Fruit fly (Drosophila melanogaster) whole organism, prepupa: ENCODE measurements around the gene CG33177.
A peak's percentile ranks its signal among the peaks of the same experiment; 100 is the strongest.

Experiments
- Blimp-1 ChIP-seq: fragments of 200-800 bp; sonication (Bioruptor generic); optimal IDR thresholded peaks from 3 replicates; lab custom pipeline; 2017; ENCODE audit warnings: missing biosample characterization, missing genetic modification characterization, mild to moderate bottlenecking, moderate library complexity, missing genetic modification reagents
- CG10631 ChIP-seq: fragments of 200-800 bp; sonication (Bioruptor generic); optimal IDR thresholded peaks from 2 replicates; lab custom pipeline; 2016; ENCODE audit warnings: missing biosample characterization, missing genetic modification characterization
- CG10669 ChIP-seq: fragments of 200-800 bp; sonication (Bioruptor generic); optimal IDR thresholded peaks from 3 replicates; lab custom pipeline; 2018; ENCODE audit warnings: missing biosample characterization, mild to moderate bottlenecking, missing genetic modification characterization, moderate library complexity
- CG11294 ChIP-seq: fragments of 200-800 bp; sonication (Bioruptor generic); IDR thresholded peaks from 2 replicates; pipeline ENCODE4 v1.3.6; 2022; ENCODE audit warnings: missing biosample characterization, missing genetic modification characterization
- CG11762 ChIP-seq: fragments of 200-800 bp; sonication (Bioruptor generic); optimal IDR thresholded peaks from 3 replicates; lab custom pipeline; 2016; ENCODE audit warnings: missing biosample characterization, missing genetic modification characterization; ENCODE audit not compliant: insufficient read depth
- CG11902 ChIP-seq: fragments of 200-800 bp; sonication (Bioruptor generic); optimal IDR thresholded peaks from 3 replicates; lab custom pipeline; 2016; ENCODE audit warnings: missing biosample characterization, missing genetic modification characterization
- CG15336 ChIP-seq: fragments of 200-800 bp; sonication (Bioruptor generic); IDR thresholded peaks from 2 replicates; pipeline ENCODE4 v1.3.6; 2022; ENCODE audit warnings: missing biosample characterization, missing genetic modification characterization
- CG16779 ChIP-seq: fragments of 200-800 bp; sonication (Bioruptor generic); optimal IDR thresholded peaks from 3 replicates; lab custom pipeline; 2017; ENCODE audit warnings: missing biosample characterization, mild to moderate bottlenecking, missing genetic modification characterization
- CG31627 ChIP-seq: fragments of 200-800 bp; sonication (Bioruptor generic); optimal IDR thresholded peaks from 3 replicates; lab custom pipeline; 2016; ENCODE audit warnings: missing biosample characterization, missing genetic modification characterization
- CG32006 ChIP-seq: fragments of 200-800 bp; sonication (Bioruptor generic); optimal IDR thresholded peaks from 3 replicates; lab custom pipeline; 2017; ENCODE audit warnings: missing biosample characterization, mild to moderate bottlenecking, missing genetic modification characterization
- CG34406 ChIP-seq: fragments of 200-800 bp; sonication (Bioruptor generic); optimal IDR thresholded peaks from 3 replicates; lab custom pipeline; 2016; ENCODE audit warnings: missing biosample characterization, missing genetic modification characterization
- CG3919 ChIP-seq: fragments of 200-800 bp; sonication (Bioruptor generic); optimal IDR thresholded peaks from 3 replicates; lab custom pipeline; 2016; ENCODE audit warnings: missing biosample characterization, missing genetic modification characterization
- CG4318 ChIP-seq: fragments of 200-800 bp; sonication (Bioruptor generic); optimal IDR thresholded peaks from 3 replicates; lab custom pipeline; 2017; ENCODE audit warnings: missing biosample characterization, mild to moderate bottlenecking, missing genetic modification characterization
- CG6163 ChIP-seq: fragments of 200-800 bp; sonication (Bioruptor generic); IDR thresholded peaks from 3 replicates; pipeline ENCODE4 v1.3.6; 2022; ENCODE audit warnings: missing biosample characterization, missing genetic modification characterization
- CG6276 ChIP-seq: fragments of 200-800 bp; sonication (Bioruptor generic); optimal IDR thresholded peaks from 2 replicates; lab custom pipeline; 2017; ENCODE audit warnings: missing biosample characterization, mild to moderate bottlenecking, missing genetic modification characterization
- CG6792 ChIP-seq: fragments of 200-800 bp; sonication (Bioruptor generic); optimal IDR thresholded peaks from 3 replicates; lab custom pipeline; 2016; ENCODE audit warnings: missing biosample characterization, missing genetic modification characterization
- CG6808 ChIP-seq: fragments of 200-800 bp; sonication (Bioruptor generic); optimal IDR thresholded peaks from 3 replicates; lab custom pipeline; 2017; ENCODE audit warnings: missing biosample characterization, missing genetic modification characterization, mild to moderate bottlenecking, moderate library complexity, missing genetic modification reagents
- CG6854 ChIP-seq: fragments of 200-800 bp; sonication (Bioruptor generic); optimal IDR thresholded peaks from 2 replicates; lab custom pipeline; 2017; ENCODE audit warnings: missing biosample characterization, mild to moderate bottlenecking, missing genetic modification characterization
- CG7368 ChIP-seq: fragments of 200-800 bp; sonication (Bioruptor generic); optimal IDR thresholded peaks from 3 replicates; lab custom pipeline; 2016; ENCODE audit warnings: missing biosample characterization, missing genetic modification characterization
- CG8119 ChIP-seq: fragments of 200-800 bp; sonication (Bioruptor generic); IDR thresholded peaks from 3 replicates; pipeline ENCODE4 v1.3.6; 2022; ENCODE audit warnings: missing biosample characterization, missing genetic modification characterization
- CG8632 ChIP-seq: fragments of 200-800 bp; sonication (Bioruptor generic); optimal IDR thresholded peaks from 3 replicates; lab custom pipeline; 2016; ENCODE audit warnings: missing biosample characterization, missing genetic modification characterization
- CG9139 ChIP-seq: fragments of 200-800 bp; sonication (Bioruptor generic); optimal IDR thresholded peaks from 3 replicates; lab custom pipeline; 2017; ENCODE audit warnings: missing biosample characterization, mild to moderate bottlenecking, missing genetic modification characterization
- Eip75B ChIP-seq: fragments of 200-800 bp; sonication (Bioruptor generic); optimal IDR thresholded peaks from 3 replicates; lab custom pipeline; 2016; ENCODE audit warnings: missing biosample characterization, missing genetic modification characterization
- Ets21C ChIP-seq: fragments of 200-800 bp; sonication (Bioruptor generic); optimal IDR thresholded peaks from 3 replicates; lab custom pipeline; 2016; ENCODE audit warnings: missing biosample characterization, missing genetic modification characterization
- Ets96B ChIP-seq: fragments of 200-800 bp; optimal IDR thresholded peaks from 2 replicates; lab custom pipeline; 2019; ENCODE audit warnings: missing biosample characterization, mild to moderate bottlenecking, missing genetic modification characterization, moderate library complexity
- Gug ChIP-seq: fragments of 200-800 bp; sonication (Bioruptor generic); IDR thresholded peaks from 2 replicates; pipeline ENCODE4 v1.3.6; 2022; ENCODE audit warnings: missing biosample characterization, missing genetic modification characterization
- Hr38 ChIP-seq: sonication (Bioruptor generic); optimal IDR thresholded peaks from 2 replicates; lab custom pipeline; 2016; ENCODE audit warnings: missing biosample characterization, missing genetic modification characterization
- Met ChIP-seq: fragments of 200-800 bp; sonication (Bioruptor generic); optimal IDR thresholded peaks from 3 replicates; lab custom pipeline; 2016; ENCODE audit warnings: missing biosample characterization, missing genetic modification characterization
- OdsH ChIP-seq: fragments of 200-800 bp; sonication (Bioruptor generic); optimal IDR thresholded peaks from 3 replicates; lab custom pipeline; 2016; ENCODE audit warnings: missing biosample characterization, missing genetic modification characterization
- Smox ChIP-seq: fragments of 200-800 bp; sonication (Bioruptor generic); optimal IDR thresholded peaks from 3 replicates; lab custom pipeline; 2016; ENCODE audit warnings: missing biosample characterization, missing genetic modification characterization
- Sox14 ChIP-seq: fragments of 200-800 bp; sonication (Bioruptor generic); optimal IDR thresholded peaks from 3 replicates; lab custom pipeline; 2016; ENCODE audit warnings: missing biosample characterization, missing genetic modification characterization
- achi ChIP-seq: fragments of 200-800 bp; sonication (Bioruptor generic); optimal IDR thresholded peaks from 3 replicates; lab custom pipeline; 2016; ENCODE audit warnings: missing biosample characterization, missing genetic modification characterization
- acj6 ChIP-seq: fragments of 200-800 bp; sonication (Bioruptor generic); optimal IDR thresholded peaks from 3 replicates; lab custom pipeline; 2016; ENCODE audit warnings: missing biosample characterization, missing genetic modification characterization
- cyc ChIP-seq: fragments of 200-800 bp; sonication (Bioruptor generic); optimal IDR thresholded peaks from 3 replicates; lab custom pipeline; 2016; ENCODE audit warnings: missing biosample characterization, missing genetic modification characterization
- dac ChIP-seq: fragments of 200-800 bp; sonication (Bioruptor generic); optimal IDR thresholded peaks from 2 replicates; lab custom pipeline; 2017; ENCODE audit warnings: missing biosample characterization, mild to moderate bottlenecking, missing genetic modification characterization
- dsx ChIP-seq: fragments of 200-800 bp; optimal IDR thresholded peaks from 3 replicates; lab custom pipeline; 2019; ENCODE audit warnings: missing biosample characterization, mild to moderate bottlenecking, missing genetic modification characterization, moderate library complexity; ENCODE audit not compliant: poor library complexity, severe bottlenecking
- eg ChIP-seq: fragments of 200-800 bp; sonication (Bioruptor generic); IDR thresholded peaks from 3 replicates; pipeline ENCODE4 v1.3.6; 2022; ENCODE audit warnings: missing biosample characterization, missing genetic modification characterization
- esn ChIP-seq: fragments of 200-800 bp; sonication (Bioruptor generic); optimal IDR thresholded peaks from 2 replicates; lab custom pipeline; 2016; ENCODE audit warnings: missing biosample characterization, mild to moderate bottlenecking, missing genetic modification characterization, moderate library complexity
- fd59A ChIP-seq: fragments of 200-800 bp; sonication (Bioruptor generic); optimal IDR thresholded peaks from 2 replicates; lab custom pipeline; 2017; ENCODE audit warnings: missing biosample characterization, mild to moderate bottlenecking, missing genetic modification characterization, missing genetic modification reagents
- fd85E ChIP-seq: fragments of 200-800 bp; sonication (Bioruptor generic); optimal IDR thresholded peaks from 3 replicates; lab custom pipeline; 2016; ENCODE audit warnings: missing biosample characterization, missing genetic modification characterization
- fkh ChIP-seq: fragments of 200-800 bp; sonication (Bioruptor generic); optimal IDR thresholded peaks from 3 replicates; lab custom pipeline; 2017; ENCODE audit warnings: missing biosample characterization, mild to moderate bottlenecking, missing genetic modification characterization, moderate library complexity
- lz ChIP-seq: fragments of 200-800 bp; sonication (Bioruptor generic); optimal IDR thresholded peaks from 3 replicates; lab custom pipeline; 2016; ENCODE audit warnings: missing biosample characterization, missing genetic modification characterization
- net ChIP-seq: fragments of 200-800 bp; sonication (Bioruptor generic); optimal IDR thresholded peaks from 3 replicates; lab custom pipeline; 2016; ENCODE audit warnings: missing biosample characterization, missing genetic modification characterization
- salr ChIP-seq, 2 experiments: fragments of 200-800 bp; sonication (Bioruptor generic); optimal IDR thresholded peaks; 3 replicates each; lab custom pipeline; 2016 to 2018; ENCODE audit warnings: missing biosample characterization in 2 of 2, missing genetic modification characterization in 2 of 2, mild to moderate bottlenecking in 1 of 2
- spab ChIP-seq: fragments of 200-800 bp; sonication (Bioruptor generic); optimal IDR thresholded peaks from 2 replicates; lab custom pipeline; 2017; ENCODE audit warnings: missing biosample characterization, mild to moderate bottlenecking, missing genetic modification characterization, missing genetic modification reagents
- ss ChIP-seq, 2 experiments: fragments of 200-800 bp; sonication (Bioruptor generic); optimal IDR thresholded peaks; 2 replicates in 1 of 2; 3 replicates in 1 of 2; lab custom pipeline; 2017 to 2018; ENCODE audit warnings: mild to moderate bottlenecking in 2 of 2, missing biosample characterization in 2 of 2, missing genetic modification characterization in 2 of 2, moderate library complexity in 1 of 2
- svp ChIP-seq: fragments of 200-800 bp; sonication (Bioruptor generic); peaks from one replicate; lab custom pipeline; 2016; ENCODE audit warnings: missing biosample characterization, missing genetic modification characterization
- topi ChIP-seq: fragments of 200-800 bp; sonication (Bioruptor generic); optimal IDR thresholded peaks from 3 replicates; lab custom pipeline; 2016; ENCODE audit warnings: missing biosample characterization, missing genetic modification characterization
- vri ChIP-seq: fragments of 200-800 bp; sonication (Bioruptor generic); optimal IDR thresholded peaks from 3 replicates; lab custom pipeline; 2016; ENCODE audit warnings: missing biosample characterization, mild to moderate bottlenecking, missing genetic modification characterization

Gene CG33177

DNA sequence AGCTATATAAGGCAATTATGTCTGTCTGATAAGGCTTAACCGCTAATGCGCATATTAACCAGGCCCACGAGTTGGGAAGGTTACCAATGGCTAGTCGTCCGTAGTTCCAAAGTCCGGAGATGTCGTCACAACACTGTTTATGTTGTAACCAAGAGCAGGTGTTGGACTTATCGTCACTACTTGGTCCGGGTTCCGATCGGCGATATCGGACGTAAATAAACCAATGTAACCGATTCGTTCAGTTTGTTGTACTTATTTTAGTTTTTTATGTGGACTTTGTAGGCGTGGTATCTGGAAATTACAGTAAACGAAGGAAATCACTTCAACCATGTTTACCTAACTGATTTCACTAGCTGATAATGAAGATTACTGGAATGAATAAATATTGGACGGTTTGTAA is 2.8 kb upstream of the CG33177 start (continued):
- no peak for TF ChIP-seq dac (GFP tag; lab: Kevin White, UChicago)
- no peak for TF ChIP-seq cyc (GFP tag; lab: Kevin White, UChicago)
- peak; percentile 86 for TF ChIP-seq fkh
- TF ChIP-seq Eip75B, result no peak
- TF ChIP-seq svp (GFP tag; lab: Kevin White, UChicago), result no peak
- no peak for TF ChIP-seq CG11762 (GFP tag; lab: Kevin White, UChicago)
- no peak for TF ChIP-seq fd85E (GFP tag; lab: Kevin White, UChicago)
- TF ChIP-seq, all 60 proteins: peak for 9

- no peak for TF ChIP-seq CG15336
- peak; percentile 49 to 87 for TF ChIP-seq ss (GFP tag; optimal IDR thresholded peaks at IDR 0.05; lab: Kevin White, UChicago)
- TF ChIP-seq Ets96B, result peak; percentile 23
- TF ChIP-seq CG6163 (GFP tag; lab: Robert Waterston, UW), result peak; percentile 48; the same call in 2 of the 3 replicates
- TF ChIP-seq CG9139, result peak; percentile 59
- TF ChIP-seq CG6276, result peak; percentile 75
- TF ChIP-seq dac (GFP tag; lab: Kevin White, UChicago), result no peak
- no peak for TF ChIP-seq achi (GFP tag; lab: Kevin White, UChicago)
- TF ChIP-seq CG16779, result peak; percentile 41
- peak; percentile 82 for TF ChIP-seq svp (GFP tag; lab: Kevin White, UChicago)
- no peak for TF ChIP-seq salr (GFP tag; optimal IDR thresholded peaks at IDR 0.05; lab: Kevin White, UChicago)
- no peak for TF ChIP-seq topi (GFP tag; lab: Kevin White, UChicago)
- TF ChIP-seq spab (GFP tag; lab: Kevin White, UChicago), result peak; percentile 32
- no peak for TF ChIP-seq CG4318 (GFP tag; lab: Kevin White, UChicago)
- TF ChIP-seq fkh, result no peak
- TF ChIP-seq OdsH, result no peak
- no peak for TF ChIP-seq lz (GFP tag; lab: Kevin White, UChicago)
- no peak for TF ChIP-seq Ets21C
- no peak for TF ChIP-seq CG31627
- no peak for TF ChIP-seq Sox14 (GFP tag; lab: Kevin White, UChicago)
- no peak for TF ChIP-seq CG8632
- peak; percentile 13 for TF ChIP-seq CG32006 (GFP tag; lab: Kevin White, UChicago)
- no peak for TF ChIP-seq CG10631 (GFP tag; lab: Kevin White, UChicago)
- no peak for TF ChIP-seq CG7368
- no peak for TF ChIP-seq CG34406 (GFP tag; lab: Kevin White, UChicago)
- no peak for TF ChIP-seq Hr38
- TF ChIP-seq CG6808, result peak; percentile 46
- TF ChIP-seq Smox (GFP tag; lab: Kevin White, UChicago), result no peak
- TF ChIP-seq vri (GFP tag; lab: Kevin White, UChicago), result peak; percentile 86
- no peak for TF ChIP-seq CG11902
- peak; percentile 25 for TF ChIP-seq net (GFP tag; lab: Kevin White, UChicago)
- TF ChIP-seq acj6 (GFP tag; lab: Kevin White, UChicago), result no peak
- no peak for TF ChIP-seq dsx (GFP tag; lab: Kevin White, UChicago)
- no peak for TF ChIP-seq Met (GFP tag; lab: Kevin White, UChicago)
- no peak for TF ChIP-seq Blimp-1 (GFP tag; lab: Kevin White, UChicago)
- TF ChIP-seq CG10669, result peak; percentile 9
- no peak for TF ChIP-seq Gug (GFP tag; lab: Robert Waterston, UW)
- TF ChIP-seq CG6854, result no peak
- TF ChIP-seq esn (GFP tag; lab: Kevin White, UChicago), result no peak
- TF ChIP-seq CG11294 (GFP tag; lab: Robert Waterston, UW), result no peak
- peak; percentile 10 for TF ChIP-seq CG3919 (GFP tag; lab: Kevin White, UChicago)
- no peak for TF ChIP-seq eg (GFP tag; lab: Robert Waterston, UW)
- no peak for TF ChIP-seq fd59A
- peak; percentile 37; the same call in 1 of the 3 replicates for TF ChIP-seq CG8119 (GFP tag; lab: Robert Waterston, UW)
- TF ChIP-seq CG11762 (GFP tag; lab: Kevin White, UChicago), result no peak
- no peak for TF ChIP-seq CG6792 (GFP tag; lab: Kevin White, UChicago)
Observed at dm6 chrX:15079163-15079809, 1.9 kb upstream of the CG33177 start.
